Fruit fly (Drosophila melanogaster) whole organism, embryonic: ENCODE data around the gene sick.

Experiments
- CG12744 ChIP-seq: fragments of 200-800 bp; sonication (Bioruptor generic); optimal IDR thresholded peaks from 2 replicates; lab custom pipeline; 2016; ENCODE audit warnings: missing biosample characterization, missing genetic modification characterization
- CG18764 ChIP-seq: fragments of 200-800 bp; sonication (Bioruptor generic); optimal IDR thresholded peaks from 3 replicates; lab custom pipeline; 2016; ENCODE audit warnings: missing biosample characterization, missing genetic modification characterization
- CG33213 ChIP-seq: fragments of 200-800 bp; sonication (Bioruptor generic); optimal IDR thresholded peaks from 3 replicates; lab custom pipeline; 2016; ENCODE audit warnings: missing biosample characterization, missing genetic modification characterization
- CG7987 ChIP-seq: fragments of 200-800 bp; sonication (Bioruptor generic); optimal IDR thresholded peaks from 2 replicates; lab custom pipeline; 2018; ENCODE audit warnings: missing biosample characterization, mild to moderate bottlenecking, missing genetic modification characterization, moderate library complexity
- CG8478 ChIP-seq: fragments of >200 bp; optimal IDR thresholded peaks from 2 replicates; lab custom pipeline; 2018
- Trl ChIP-seq, 3 experiments: fragments of >200 bp in 2 of 3; fragments of 200-800 bp in 1 of 3; sonication (Bioruptor generic) in 1 of 3; optimal IDR thresholded peaks; 2 replicates in 1 of 3; 3 replicates in 2 of 3; lab custom pipeline; 2016 to 2017; ENCODE audit warnings: missing biosample characterization in 1 of 3, missing genetic modification characterization in 1 of 3
- ato ChIP-seq: fragments of 200-800 bp; sonication (Bioruptor generic); IDR thresholded peaks from 2 replicates; pipeline ENCODE4 v1.3.6; 2022; ENCODE audit warnings: missing biosample characterization, missing genetic modification characterization; ENCODE audit not compliant: partially characterized antibody
- dm ChIP-seq: fragments of 200-800 bp; sonication (Bioruptor generic); optimal IDR thresholded peaks from 3 replicates; lab custom pipeline; 2016; ENCODE audit warnings: missing biosample characterization, missing genetic modification characterization
- oc ChIP-seq: fragments of 200-800 bp; sonication (Bioruptor generic); optimal IDR thresholded peaks from 2 replicates; lab custom pipeline; 2018; ENCODE audit warnings: missing biosample characterization, mild to moderate bottlenecking, missing genetic modification characterization, moderate library complexity
- peb ChIP-seq: fragments of 200-800 bp; sonication (Bioruptor generic); IDR thresholded peaks from 2 replicates; pipeline ENCODE4 v1.3.6; 2022; ENCODE audit warnings: missing biosample characterization, missing genetic modification characterization
- ranshi ChIP-seq: fragments of 200-800 bp; sonication (Bioruptor generic); IDR thresholded peaks from 2 replicates; pipeline ENCODE4 v1.3.6; 2022; ENCODE audit warnings: missing biosample characterization, missing genetic modification characterization
- schlank ChIP-seq: fragments of 200-800 bp; sonication (Bioruptor generic); optimal IDR thresholded peaks from 2 replicates; lab custom pipeline; 2018; ENCODE audit warnings: missing biosample characterization, mild to moderate bottlenecking, missing genetic modification characterization
- sna ChIP-seq: fragments of 200-800 bp; sonication (Bioruptor generic); IDR thresholded peaks from 2 replicates; pipeline ENCODE4 v1.3.6; 2022; ENCODE audit warnings: missing biosample characterization, missing genetic modification characterization; ENCODE audit not compliant: partially characterized antibody
- usp ChIP-seq: fragments of >200 bp; optimal IDR thresholded peaks from 2 replicates; lab custom pipeline; 2017; ENCODE audit warnings: missing biosample characterization, missing genetic modification characterization

DNA sequence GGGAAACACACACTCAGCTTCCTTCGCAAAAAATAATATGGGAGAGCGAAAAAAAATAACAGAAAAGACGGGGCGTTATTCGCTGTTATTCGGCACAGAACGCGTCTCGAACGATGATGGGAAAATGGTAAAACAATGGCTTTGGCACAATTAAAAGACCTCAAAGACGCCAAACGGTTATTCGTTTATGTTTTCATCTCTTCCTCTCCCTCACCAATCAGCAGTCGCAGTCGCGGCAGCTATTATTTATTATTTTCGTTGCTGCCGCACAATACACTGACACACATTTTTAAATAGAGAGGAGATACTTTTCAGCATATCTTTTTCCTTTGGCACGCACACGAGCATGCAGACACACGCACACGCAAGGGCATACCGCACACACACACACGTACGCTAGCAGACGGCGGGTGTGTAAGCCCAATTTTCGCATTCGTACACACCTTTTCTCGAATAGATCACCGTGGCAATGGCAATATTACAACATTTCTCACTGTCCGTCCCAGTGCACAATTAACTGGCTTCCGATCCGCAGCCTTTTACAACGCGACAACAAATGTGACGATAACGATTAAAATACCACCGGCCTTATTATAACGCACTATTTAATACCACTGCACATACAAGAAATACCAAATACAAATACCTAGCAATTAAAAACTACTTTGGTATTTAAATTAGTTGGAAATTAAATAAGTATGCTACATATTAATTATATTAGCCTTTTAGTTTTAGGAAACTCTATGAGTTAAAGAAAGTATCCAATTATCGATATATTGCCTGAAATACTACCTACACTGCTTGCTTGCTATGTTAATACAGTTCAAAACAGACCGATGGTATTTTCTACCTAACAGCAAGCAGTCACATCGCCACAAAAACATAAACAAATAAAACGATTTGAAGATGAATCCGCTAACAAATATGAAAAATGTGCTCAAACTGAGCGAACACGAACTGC, 4.6 kb upstream of the sick start, which contains the start of the genes CdGAPr and CG10466:
- TF ChIP-seq CG33213 (GFP tag; lab: Kevin White, UChicago) (peak; percentile 63), CG12744 (no peak), CG7987 (GFP tag; lab: Kevin White, UChicago) (peak; percentile 33), CG8478 (lab: Kevin White, UChicago) (no peak), peb (GFP tag; lab: Robert Waterston, UW) (no peak), schlank (tag; lab: Kevin White, UChicago) (no peak), sna (peak; percentile 22; the same call in 1 of the 2 replicates), oc (tag; lab: Kevin White, UChicago) (peak; percentile 8), dm (GFP tag; lab: Kevin White, UChicago) (no peak), ato (GFP tag; lab: Robert Waterston, UW) (no peak), usp (GFP tag; lab: Kevin White, UChicago) (no peak), Trl (optimal IDR thresholded peaks at IDR 0.05; lab: Kevin White, UChicago) (peak in 1 of 2 experiments; percentile 19), Trl (GFP tag; optimal IDR thresholded peaks at IDR 0.05; lab: Kevin White, UChicago) (no peak), ranshi (GFP tag; lab: Robert Waterston, UW) (no peak), CG18764 (GFP tag; lab: Kevin White, UChicago) (no peak)
